Worm (Caenorhabditis elegans) whole organism, early embryonic: ENCODE data around the gene Y116A8C.23.

Experiments
- F13C5.2 ChIP-seq: sonication (generic microtip); optimal IDR thresholded peaks from 2 replicates; lab custom pipeline; 2017; ENCODE audit warnings: mild to moderate bottlenecking, missing genetic modification characterization, inconsistent platforms, missing compliant biosample characterization
- ama-1 ChIP-seq: fragments of 150-350 bp; optimal IDR thresholded peaks from 2 replicates; lab custom pipeline; 2014
- ceh-13 ChIP-seq: fragments of 200-800 bp; sonication (Bioruptor generic); optimal IDR thresholded peaks from 2 replicates; lab custom pipeline; 2018; ENCODE audit warnings: mild to moderate bottlenecking, missing genetic modification characterization, missing compliant biosample characterization
- ceh-36 ChIP-seq: sonication (generic microtip); optimal IDR thresholded peaks from 2 replicates; lab custom pipeline; 2016; ENCODE audit warnings: missing genetic modification characterization, inconsistent platforms, missing compliant biosample characterization
- ets-7 ChIP-seq: sonication (generic microtip); optimal IDR thresholded peaks from 2 replicates; lab custom pipeline; 2016; ENCODE audit warnings: missing genotype, missing genetic modification characterization, missing compliant biosample characterization
- hmbx-1 ChIP-seq: sonication (generic microtip); optimal IDR thresholded peaks from 2 replicates; lab custom pipeline; 2016; ENCODE audit warnings: mild to moderate bottlenecking, missing genetic modification characterization, missing compliant biosample characterization
- hmg-4 ChIP-seq: fragments of 200-800 bp; sonication (Bioruptor generic); optimal IDR thresholded peaks from 2 replicates; lab custom pipeline; 2018; ENCODE audit warnings: mild to moderate bottlenecking, missing genetic modification characterization, missing compliant biosample characterization
- hnd-1 ChIP-seq: sonication (generic microtip); optimal IDR thresholded peaks from 2 replicates; lab custom pipeline; 2016; ENCODE audit warnings: missing genetic modification characterization, missing compliant biosample characterization
- pes-1 ChIP-seq: fragments of 200-800 bp; sonication (Bioruptor generic); IDR thresholded peaks from 2 replicates; pipeline ENCODE4 v1.3.6; 2022; ENCODE audit warnings: missing genetic modification reagents, missing genetic modification characterization, missing compliant biosample characterization
- scrt-1 ChIP-seq: fragments of 200-800 bp; sonication (Bioruptor generic); IDR thresholded peaks from 2 replicates; pipeline ENCODE4 v1.3.6; 2022; ENCODE audit warnings: missing genetic modification characterization, missing compliant biosample characterization
- sea-1 ChIP-seq: fragments of 200-800 bp; sonication (Bioruptor generic); conservative IDR thresholded peaks from 2 replicates; pipeline ENCODE4 v1.3.6; 2022; ENCODE audit warnings: missing genetic modification characterization, missing compliant biosample characterization
- tbx-11 ChIP-seq: fragments of 200-800 bp; sonication (Bioruptor generic); IDR thresholded peaks from 2 replicates; pipeline ENCODE4 v1.3.6; 2022; ENCODE audit warnings: missing genetic modification characterization, missing compliant biosample characterization

ce11 chrIV:17030494-17030893 is 22.9 kb upstream of the Y116A8C.23 start, which contains the start of gene nhr-229:
- TF ChIP-seq hnd-1 (tag; lab: Kevin White, UChicago) (no peak), scrt-1 (GFP tag; lab: Robert Waterston, UW) (no peak), F13C5.2 (tag; lab: Kevin White, UChicago) (no peak), hmg-4 (GFP tag; lab: Kevin White, UChicago) (no peak), hmbx-1 (tag; lab: Kevin White, UChicago) (no peak), pes-1 (GFP tag; lab: Robert Waterston, UW) (no peak), ceh-13 (GFP tag; lab: Kevin White, UChicago) (no peak), ama-1 (no peak), ets-7 (no peak), tbx-11 (GFP tag; lab: Robert Waterston, UW) (no peak), sea-1 (GFP tag; lab: Robert Waterston, UW) (no peak), ceh-36 (no peak)
